Worm (Caenorhabditis elegans) whole organism, mixed stage, embryonic: Measurements from ENCODE around the gene ZK1086.3.
A peak's percentile ranks its signal among the peaks of the same experiment; 100 is the strongest.

ENCODE experiments used
- M03D4.4 ChIP-seq: sonication (generic microtip); optimal IDR thresholded peaks from 2 replicates; lab custom pipeline; 2017; ENCODE audit warnings: mild to moderate bottlenecking, missing genetic modification characterization, missing compliant biosample characterization
- bed-3 ChIP-seq: fragments of 200-800 bp; sonication (Bioruptor generic); optimal IDR thresholded peaks from 3 replicates; lab custom pipeline; 2018; ENCODE audit warnings: mild to moderate bottlenecking, missing genetic modification characterization, moderate library complexity, missing compliant biosample characterization
- blmp-1 ChIP-seq: fragments of 150-350 bp; optimal IDR thresholded peaks from 2 replicates; lab custom pipeline; 2014; ENCODE audit warnings: missing biosample characterization, missing genetic modification characterization
- ceh-39 ChIP-seq: fragments of 150-350 bp; optimal IDR thresholded peaks from 2 replicates; lab custom pipeline; 2014; ENCODE audit warnings: missing biosample characterization, missing genetic modification characterization
- ceh-83 ChIP-seq: fragments of 200-800 bp; sonication (Bioruptor generic); optimal IDR thresholded peaks from 2 replicates; lab custom pipeline; 2018; ENCODE audit warnings: mild to moderate bottlenecking, missing genetic modification characterization, missing compliant biosample characterization
- ces-1 ChIP-seq: fragments of 150-350 bp; optimal IDR thresholded peaks from 2 replicates; lab custom pipeline; 2014; ENCODE audit warnings: missing biosample characterization, missing genetic modification reagents, missing genetic modification characterization
- cnd-1 ChIP-seq: fragments of 200-800 bp; sonication (Bioruptor generic); optimal IDR thresholded peaks from 2 replicates; lab custom pipeline; 2018; ENCODE audit warnings: mild to moderate bottlenecking, missing genetic modification characterization, missing compliant biosample characterization
- drap-1 ChIP-seq: fragments of 200-800 bp; sonication (Bioruptor generic); optimal IDR thresholded peaks from 3 replicates; lab custom pipeline; 2018; ENCODE audit warnings: mild to moderate bottlenecking, missing genetic modification characterization, missing compliant biosample characterization
- elt-1 ChIP-seq: sonication (generic microtip); optimal IDR thresholded peaks from 2 replicates; lab custom pipeline; 2017; ENCODE audit warnings: missing genetic modification characterization, mild to moderate bottlenecking, missing compliant biosample characterization, antibody characterized with exemption, moderate library complexity, borderline replicate concordance; ENCODE audit not compliant: insufficient read depth
- elt-3 ChIP-seq: fragments of 150-350 bp; optimal IDR thresholded peaks from 2 replicates; lab custom pipeline; 2014; ENCODE audit warnings: missing biosample characterization, missing genetic modification characterization
- ham-2 ChIP-seq: fragments of 200-800 bp; sonication (Bioruptor generic); optimal IDR thresholded peaks from 2 replicates; lab custom pipeline; 2018; ENCODE audit warnings: mild to moderate bottlenecking, missing genetic modification characterization, missing compliant biosample characterization
- lin-13 ChIP-seq: fragments of 150-350 bp; optimal IDR thresholded peaks from 2 replicates; lab custom pipeline; 2014; ENCODE audit warnings: missing biosample characterization, missing genetic modification characterization
- lsy-2 ChIP-seq: fragments of 150-350 bp; optimal IDR thresholded peaks from 2 replicates; lab custom pipeline; 2014; ENCODE audit warnings: missing biosample characterization, missing genetic modification characterization
- mep-1 ChIP-seq: fragments of 150-350 bp; optimal IDR thresholded peaks from 2 replicates; lab custom pipeline; 2017; ENCODE audit warnings: missing biosample characterization, missing genetic modification reagents, missing genetic modification characterization, inconsistent platforms
- nhr-12 ChIP-seq: fragments of 150-350 bp; optimal IDR thresholded peaks from 2 replicates; lab custom pipeline; 2014; ENCODE audit warnings: missing biosample characterization, missing genetic modification characterization
- nhr-2 ChIP-seq: fragments of 150-350 bp; optimal IDR thresholded peaks from 2 replicates; lab custom pipeline; 2014; ENCODE audit warnings: missing biosample characterization, missing genetic modification characterization
- nhr-28 ChIP-seq: fragments of 150-350 bp; optimal IDR thresholded peaks from 2 replicates; lab custom pipeline; 2014; ENCODE audit warnings: missing biosample characterization, missing genetic modification characterization
- nhr-76 ChIP-seq: sonication (generic microtip); optimal IDR thresholded peaks from 2 replicates; lab custom pipeline; 2017; ENCODE audit warnings: missing biosample characterization, missing genetic modification characterization
- pha-4 ChIP-seq: fragments of 150-350 bp; optimal IDR thresholded peaks from 2 replicates; lab custom pipeline; 2018; ENCODE audit warnings: missing biosample characterization, missing genetic modification reagents, missing genetic modification characterization
- sem-2 ChIP-seq: fragments of 200-800 bp; sonication (Bioruptor generic); optimal IDR thresholded peaks from 2 replicates; lab custom pipeline; 2018; ENCODE audit warnings: mild to moderate bottlenecking, missing genetic modification characterization, missing compliant biosample characterization
- snpc-4 ChIP-seq: fragments of 150-350 bp; optimal IDR thresholded peaks from 2 replicates; lab custom pipeline; 2014; ENCODE audit warnings: missing biosample characterization, missing genetic modification characterization
- sptf-1 ChIP-seq: sonication (generic microtip); optimal IDR thresholded peaks from 2 replicates; lab custom pipeline; 2017; ENCODE audit warnings: mild to moderate bottlenecking, missing genetic modification characterization, moderate library complexity, missing compliant biosample characterization
- unc-120 ChIP-seq: sonication (generic microtip); optimal IDR thresholded peaks from 2 replicates; lab custom pipeline; 2017; ENCODE audit warnings: missing genetic modification characterization, missing compliant biosample characterization; ENCODE audit not compliant: poor library complexity, severe bottlenecking
- unc-39 ChIP-seq: fragments of 150-350 bp; optimal IDR thresholded peaks from 2 replicates; lab custom pipeline; 2014; ENCODE audit warnings: missing biosample characterization, missing genetic modification characterization
- unc-62 ChIP-seq: fragments of 150-350 bp; optimal IDR thresholded peaks from 2 replicates; lab custom pipeline; 2014; ENCODE audit warnings: missing biosample characterization, missing genetic modification reagents, missing genetic modification characterization
- zip-8 ChIP-seq: fragments of 150-350 bp; optimal IDR thresholded peaks from 2 replicates; lab custom pipeline; 2014; ENCODE audit warnings: missing biosample characterization, missing genetic modification characterization
- ztf-11 ChIP-seq: fragments of 150-350 bp; optimal IDR thresholded peaks from 2 replicates; lab custom pipeline; 2014; ENCODE audit warnings: missing biosample characterization, missing genetic modification characterization

Gene ZK1086.3

ce11 chrX:13790532-13790931 lies at the start of gene ZK1086.3:
Gene ZK1086.3, plus strand, starts transcription at chrX:13790832.
- TF ChIP-seq mep-1 (tag; lab: Kevin White, UChicago) (no peak), unc-62 (GFP tag; lab: Kevin White, UChicago) (no peak), unc-120 (tag; lab: Kevin White, UChicago) (no peak), ces-1 (GFP tag; lab: Kevin White, UChicago) (no peak), ceh-39 (tag; lab: Kevin White, UChicago) (no peak), ztf-11 (tag; lab: Kevin White, UChicago) (no peak), cnd-1 (tag; lab: Kevin White, UChicago) (no peak), elt-1 (tag; lab: Kevin White, UChicago) (no peak), snpc-4 (no peak), ceh-83 (GFP tag; lab: Kevin White, UChicago) (no peak), zip-8 (no peak), unc-39 (tag; lab: Kevin White, UChicago) (no peak), M03D4.4 (tag; lab: Kevin White, UChicago) (no peak), nhr-76 (tag; lab: Kevin White, UChicago) (no peak), sem-2 (GFP tag; lab: Kevin White, UChicago) (no peak), nhr-12 (tag; lab: Kevin White, UChicago) (no peak)

ce11 chrX:13743371-13743770 lies 47.3 kb upstream of the ZK1086.3 start:
- TF ChIP-seq pha-4 (peak; percentile 54), mep-1 (tag; lab: Kevin White, UChicago) (peak; percentile 1), unc-62 (GFP tag; lab: Kevin White, UChicago) (no peak)
- TF ChIP-seq, all 35 proteins: peak for 2

DNA sequence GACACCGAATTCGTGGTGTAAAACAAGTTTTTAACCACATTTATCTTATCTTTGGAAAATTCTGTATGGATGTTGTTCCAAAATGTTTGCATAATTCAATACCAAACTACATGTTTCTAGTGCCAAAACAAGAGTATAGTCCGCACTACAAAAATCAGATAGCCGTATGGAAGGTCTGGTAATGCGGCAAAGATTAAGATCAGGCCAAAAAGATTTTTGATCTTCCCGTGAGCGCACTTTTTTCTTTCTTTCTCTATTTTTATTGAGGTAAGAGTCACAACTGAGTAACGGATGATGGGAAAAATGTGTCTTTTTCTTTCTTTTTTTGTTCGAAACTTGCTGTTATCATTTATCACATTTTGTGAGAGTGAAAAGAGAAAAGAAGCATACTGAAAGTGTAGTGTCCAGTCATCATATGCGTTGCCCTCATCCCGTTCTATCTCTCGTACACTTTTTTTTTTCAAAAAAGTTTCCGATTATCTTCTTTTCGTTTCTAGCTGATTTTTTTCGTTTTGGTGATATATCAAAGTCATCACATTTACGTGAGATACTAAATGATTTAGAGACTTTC lies 46.0 kb upstream of the ZK1086.3 start:
- no peak for TF ChIP-seq lsy-2 (tag; lab: Kevin White, UChicago)
- TF ChIP-seq unc-62 (GFP tag; lab: Kevin White, UChicago): peak; percentile 3
- peak; percentile 96 for TF ChIP-seq elt-1 (tag; lab: Kevin White, UChicago)
- no peak for TF ChIP-seq ztf-11 (tag; lab: Kevin White, UChicago)
- peak; percentile 18 for TF ChIP-seq ham-2 (GFP tag; lab: Kevin White, UChicago)

ce11 chrX:13745558-13745957 lies 45.1 kb upstream of the ZK1086.3 start:
- no peak for TF ChIP-seq nhr-76 (tag; lab: Kevin White, UChicago)
- no peak for TF ChIP-seq blmp-1 (tag; lab: Kevin White, UChicago)
- TF ChIP-seq unc-39 (tag; lab: Kevin White, UChicago): no peak
- no peak for TF ChIP-seq drap-1
- TF ChIP-seq unc-62 (GFP tag; lab: Kevin White, UChicago): peak; percentile 24
- TF ChIP-seq ham-2 (GFP tag; lab: Kevin White, UChicago): no peak
- peak; percentile 44 for TF ChIP-seq elt-1 (tag; lab: Kevin White, UChicago)
- TF ChIP-seq pha-4: peak; percentile 27
- no peak for TF ChIP-seq elt-3 (tag; lab: Kevin White, UChicago)
- no peak for TF ChIP-seq sem-2 (GFP tag; lab: Kevin White, UChicago)

ce11 chrX:13746231-13746630 lies 44.4 kb upstream of the ZK1086.3 start:
- no peak for TF ChIP-seq elt-3 (tag; lab: Kevin White, UChicago)
- TF ChIP-seq snpc-4: no peak
- TF ChIP-seq sptf-1: no peak
- TF ChIP-seq lin-13: no peak
- TF ChIP-seq nhr-28 (tag; lab: Kevin White, UChicago): no peak
- no peak for TF ChIP-seq bed-3 (GFP tag; lab: Kevin White, UChicago)
- TF ChIP-seq ham-2 (GFP tag; lab: Kevin White, UChicago): no peak

- TF ChIP-seq ces-1 (GFP tag; lab: Kevin White, UChicago): no peak
- peak; percentile 19 for TF ChIP-seq nhr-2 (tag; lab: Kevin White, UChicago)
- peak; percentile 11 for TF ChIP-seq ceh-39 (tag; lab: Kevin White, UChicago)
Measured at ce11 chrX:13746661-13747365, 43.8 kb upstream of the ZK1086.3 start, which contains the start of gene nhr-71. Gene nhr-71, plus strand, starts transcription at chrX:13747315.
